Worm (Caenorhabditis elegans) whole organism, mixed stage, embryonic: ENCODE measurements around the gene acd-3.

Source experiments
- ceh-39 ChIP-seq: fragments of 150-350 bp; optimal IDR thresholded peaks from 2 replicates; lab custom pipeline; 2014; ENCODE audit warnings: missing biosample characterization, missing genetic modification characterization
- lin-13 ChIP-seq: fragments of 150-350 bp; optimal IDR thresholded peaks from 2 replicates; lab custom pipeline; 2014; ENCODE audit warnings: missing biosample characterization, missing genetic modification characterization
- nhr-12 ChIP-seq: fragments of 150-350 bp; optimal IDR thresholded peaks from 2 replicates; lab custom pipeline; 2014; ENCODE audit warnings: missing biosample characterization, missing genetic modification characterization
- nhr-28 ChIP-seq: fragments of 150-350 bp; optimal IDR thresholded peaks from 2 replicates; lab custom pipeline; 2014; ENCODE audit warnings: missing biosample characterization, missing genetic modification characterization
- tbx-8 ChIP-seq: fragments of 200-800 bp; sonication (Bioruptor generic); optimal IDR thresholded peaks from 2 replicates; lab custom pipeline; 2018; ENCODE audit warnings: mild to moderate bottlenecking, missing genetic modification characterization, moderate library complexity, missing compliant biosample characterization
- unc-39 ChIP-seq: fragments of 150-350 bp; optimal IDR thresholded peaks from 2 replicates; lab custom pipeline; 2014; ENCODE audit warnings: missing biosample characterization, missing genetic modification characterization

DNA sequence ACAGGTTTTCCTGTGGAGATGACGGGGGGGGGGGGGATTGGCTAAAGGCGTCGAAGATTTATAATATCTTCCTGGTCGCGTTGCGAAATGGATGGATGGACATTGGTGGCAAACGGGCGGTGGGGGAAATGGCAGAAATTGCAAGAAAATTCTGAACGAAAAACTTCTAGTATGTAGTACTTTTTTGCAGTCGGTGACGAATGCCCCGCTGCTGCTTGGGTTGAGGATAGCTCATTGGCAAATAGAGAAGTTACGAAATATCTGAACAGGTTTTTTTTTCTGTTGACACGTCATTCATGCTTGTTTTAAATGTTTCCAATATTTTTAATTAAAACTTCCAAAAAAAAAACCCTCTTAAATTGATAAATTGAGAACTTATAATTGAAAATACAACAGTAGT, 29.6 kb upstream of the acd-3 start:
- TF ChIP-seq nhr-12 (tag; lab: Kevin White, UChicago) (no peak), lin-13 (no peak), unc-39 (tag; lab: Kevin White, UChicago) (no peak), nhr-28 (no peak), tbx-8 (GFP tag; lab: Kevin White, UChicago) (no peak), ceh-39 (tag; lab: Kevin White, UChicago) (no peak)
